Worm (Caenorhabditis elegans) whole organism, L4 larva: ENCODE results near the gene cest-25.

ENCODE experiments used
- F10B5.3 ChIP-seq: sonication (generic microtip); optimal IDR thresholded peaks from 2 replicates; lab custom pipeline; 2016; ENCODE audit warnings: mild to moderate bottlenecking, missing genetic modification characterization, missing compliant biosample characterization
- F44E2.7 ChIP-seq: fragments of 200-800 bp; sonication (Bioruptor generic); IDR thresholded peaks from 2 replicates; pipeline ENCODE4 v2.1.2; 2022; ENCODE audit warnings: missing genetic modification characterization, missing compliant biosample characterization
- T26A8.4 ChIP-seq: fragments of 200-800 bp; sonication (Bioruptor generic); IDR thresholded peaks from 2 replicates; pipeline ENCODE4 v1.3.6; 2022; ENCODE audit warnings: missing genetic modification characterization, missing compliant biosample characterization
- Y105C5A.15 ChIP-seq: fragments of 200-800 bp; sonication (Bioruptor generic); IDR thresholded peaks from 2 replicates; pipeline ENCODE4 v1.3.6; 2022; ENCODE audit warnings: missing genetic modification characterization, missing compliant biosample characterization
- Y5F2A.4 ChIP-seq: fragments of 200-800 bp; sonication (Bioruptor generic); optimal IDR thresholded peaks from 2 replicates; lab custom pipeline; 2018; ENCODE audit warnings: mild to moderate bottlenecking, missing genetic modification characterization, missing compliant biosample characterization
- aha-1 ChIP-seq: fragments of 150-350 bp; peaks from one replicate; lab custom pipeline; 2014; ENCODE audit warnings: missing biosample characterization, missing genetic modification characterization
- aly-2 ChIP-seq: sonication (generic microtip); optimal IDR thresholded peaks from 2 replicates; lab custom pipeline; 2018; ENCODE audit warnings: missing biosample characterization, missing genetic modification characterization
- attf-4 ChIP-seq: sonication (generic microtip); optimal IDR thresholded peaks from 3 replicates; lab custom pipeline; 2017; ENCODE audit warnings: missing biosample characterization, missing genetic modification characterization
- ceh-28 ChIP-seq: fragments of 150-350 bp; optimal IDR thresholded peaks from 2 replicates; lab custom pipeline; 2014; ENCODE audit warnings: missing biosample characterization, missing genetic modification reagents, missing genetic modification characterization
- ctbp-1 ChIP-seq: fragments of 200-800 bp; sonication (Bioruptor generic); IDR thresholded peaks from 2 replicates; pipeline ENCODE4 v1.3.6; 2022; ENCODE audit warnings: missing genetic modification reagents, missing genetic modification characterization, missing compliant biosample characterization
- daf-16 ChIP-seq, 3 experiments: sonication (generic microtip); optimal IDR thresholded peaks; 2 replicates each; lab custom pipeline; 2016 to 2017; ENCODE audit warnings: missing genetic modification characterization in 3 of 3, missing genetic modification reagents in 3 of 3, mild to moderate bottlenecking in 2 of 3, missing compliant biosample characterization in 2 of 3, missing biosample characterization in 1 of 3, moderate library complexity in 1 of 3
- dmd-6 ChIP-seq: fragments of 200-800 bp; sonication (Bioruptor generic); IDR thresholded peaks from 2 replicates; pipeline ENCODE4 v1.3.6; 2022; ENCODE audit warnings: missing genetic modification reagents, missing genetic modification characterization, missing compliant biosample characterization
- dpl-1 ChIP-seq: fragments of 150-350 bp; optimal IDR thresholded peaks from 2 replicates; lab custom pipeline; 2014; ENCODE audit warnings: missing biosample characterization, missing genetic modification reagents, missing genetic modification characterization
- dve-1 ChIP-seq: sonication (generic microtip); optimal IDR thresholded peaks from 2 replicates; lab custom pipeline; 2017; ENCODE audit warnings: antibody characterized with exemption, mild to moderate bottlenecking, missing genetic modification characterization, missing compliant biosample characterization; ENCODE audit not compliant: insufficient read depth
- egl-43 ChIP-seq: fragments of 200-800 bp; sonication (Bioruptor generic); IDR thresholded peaks from 2 replicates; pipeline ENCODE4 v1.3.6; 2022; ENCODE audit warnings: missing genetic modification reagents, missing genetic modification characterization, missing compliant biosample characterization
- fkh-10 ChIP-seq: fragments of 150-350 bp; optimal IDR thresholded peaks from 2 replicates; lab custom pipeline; 2014; ENCODE audit warnings: missing biosample characterization, missing genetic modification reagents, missing genetic modification characterization
- gei-8 ChIP-seq: fragments of 200-800 bp; sonication (Bioruptor generic); optimal IDR thresholded peaks from 2 replicates; lab custom pipeline; 2018; ENCODE audit warnings: mild to moderate bottlenecking, missing genetic modification characterization, missing compliant biosample characterization
- hlh-11 ChIP-seq: fragments of 200-800 bp; sonication (Bioruptor generic); optimal IDR thresholded peaks from 2 replicates; lab custom pipeline; 2018; ENCODE audit warnings: mild to moderate bottlenecking, missing genetic modification characterization, missing compliant biosample characterization
- hmg-1.1 ChIP-seq: fragments of 200-800 bp; sonication (Bioruptor generic); IDR thresholded peaks from 2 replicates; pipeline ENCODE4 v1.3.6; 2022; ENCODE audit warnings: missing genetic modification reagents, missing genetic modification characterization, missing compliant biosample characterization
- jun-1 ChIP-seq: fragments of 150-350 bp; optimal IDR thresholded peaks from 2 replicates; lab custom pipeline; 2014; ENCODE audit warnings: missing biosample characterization, missing genetic modification reagents, missing genetic modification characterization
- lim-7 ChIP-seq: fragments of 200-800 bp; sonication (Bioruptor generic); IDR thresholded peaks from 2 replicates; pipeline ENCODE4 v1.3.6; 2022; ENCODE audit warnings: missing genetic modification characterization, missing compliant biosample characterization
- lin-1 ChIP-seq: fragments of 200-800 bp; sonication (Bioruptor generic); IDR thresholded peaks from 2 replicates; pipeline ENCODE4 v1.3.6; 2022; ENCODE audit warnings: missing genetic modification reagents, missing genetic modification characterization, missing compliant biosample characterization
- lin-13 ChIP-seq: fragments of 150-350 bp; optimal IDR thresholded peaks from 2 replicates; lab custom pipeline; 2014; ENCODE audit warnings: missing biosample characterization, missing genetic modification reagents, missing genetic modification characterization
- lin-15B ChIP-seq: fragments of 150-350 bp; sonication (generic microtip); optimal IDR thresholded peaks from 3 replicates; lab custom pipeline; 2014; ENCODE audit warnings: missing biosample characterization, missing genetic modification characterization
- lin-38 ChIP-seq: fragments of 200-800 bp; sonication (Bioruptor generic); IDR thresholded peaks from 2 replicates; pipeline ENCODE4 v1.3.6; 2022; ENCODE audit warnings: missing genetic modification reagents, missing genetic modification characterization, missing compliant biosample characterization
- lsy-2 ChIP-seq, 2 experiments: fragments of 150-350 bp in 1 of 2; sonication (generic microtip) in 1 of 2; optimal IDR thresholded peaks; 2 replicates each; lab custom pipeline; 2014 to 2017; ENCODE audit warnings: missing biosample characterization in 2 of 2, missing genetic modification characterization in 2 of 2
- madf-9 ChIP-seq: fragments of 200-800 bp; sonication (Bioruptor generic); conservative IDR thresholded peaks from 2 replicates; pipeline ENCODE4 v1.3.6; 2022; ENCODE audit warnings: missing genetic modification reagents, missing genetic modification characterization, missing compliant biosample characterization
- mdl-1 ChIP-seq, 2 experiments: fragments of 150-350 bp in 1 of 2; sonication (generic microtip) in 1 of 2; optimal IDR thresholded peaks; 2 replicates each; lab custom pipeline; 2014 to 2017; ENCODE audit warnings: missing biosample characterization in 2 of 2, missing genetic modification characterization in 2 of 2
- mep-1 ChIP-seq: fragments of 150-350 bp; sonication (generic microtip); optimal IDR thresholded peaks from 3 replicates; lab custom pipeline; 2014; ENCODE audit warnings: missing biosample characterization, missing genetic modification characterization
- mxl-2 ChIP-seq: fragments of 200-800 bp; sonication (Bioruptor generic); conservative IDR thresholded peaks from 2 replicates; pipeline ENCODE4 v1.3.6; 2022; ENCODE audit warnings: missing genetic modification reagents, missing genetic modification characterization, missing compliant biosample characterization
- nhr-10 ChIP-seq: fragments of 150-350 bp; optimal IDR thresholded peaks from 2 replicates; lab custom pipeline; 2014; ENCODE audit warnings: missing biosample characterization, missing genetic modification characterization
- nhr-28 ChIP-seq: fragments of 150-350 bp; optimal IDR thresholded peaks from 2 replicates; lab custom pipeline; 2014; ENCODE audit warnings: missing biosample characterization, missing genetic modification characterization
- nhr-41 ChIP-seq: fragments of 200-800 bp; sonication (Bioruptor generic); IDR thresholded peaks from 2 replicates; pipeline ENCODE4 v1.3.6; 2022; ENCODE audit warnings: missing genetic modification reagents, missing genetic modification characterization, missing compliant biosample characterization
- nhr-42 ChIP-seq: fragments of 200-800 bp; sonication (Bioruptor generic); IDR thresholded peaks from 2 replicates; pipeline ENCODE4 v1.3.6; 2022; ENCODE audit warnings: missing genetic modification characterization, missing compliant biosample characterization
- nhr-48 ChIP-seq: sonication (generic microtip); optimal IDR thresholded peaks from 2 replicates; lab custom pipeline; 2016; ENCODE audit warnings: mild to moderate bottlenecking, missing genetic modification characterization, missing compliant biosample characterization
- nhr-77 ChIP-seq: fragments of 150-350 bp; optimal IDR thresholded peaks from 2 replicates; lab custom pipeline; 2014; ENCODE audit warnings: missing biosample characterization, missing genetic modification characterization
- pqm-1 ChIP-seq: sonication (generic microtip); optimal IDR thresholded peaks from 2 replicates; lab custom pipeline; 2017; ENCODE audit warnings: missing biosample characterization, missing genetic modification characterization
- sdz-12 ChIP-seq: fragments of 200-800 bp; sonication (Bioruptor generic); optimal IDR thresholded peaks from 2 replicates; lab custom pipeline; 2018; ENCODE audit warnings: mild to moderate bottlenecking, missing genetic modification characterization, missing compliant biosample characterization
- snpc-4 ChIP-seq: fragments of 150-350 bp; optimal IDR thresholded peaks from 2 replicates; lab custom pipeline; 2014; ENCODE audit warnings: missing biosample characterization, missing genetic modification characterization
- tag-97 ChIP-seq: fragments of 200-800 bp; sonication (Bioruptor generic); IDR thresholded peaks from 2 replicates; pipeline ENCODE4 v1.3.6; 2022; ENCODE audit warnings: missing genetic modification characterization, missing compliant biosample characterization
- tra-1 ChIP-seq: fragments of 200-800 bp; sonication (Bioruptor generic); IDR thresholded peaks from 2 replicates; pipeline ENCODE4 v1.3.6; 2022; ENCODE audit warnings: missing genetic modification reagents, missing genetic modification characterization, missing compliant biosample characterization
- zag-1 ChIP-seq: fragments of 150-350 bp; optimal IDR thresholded peaks from 2 replicates; lab custom pipeline; 2014; ENCODE audit warnings: missing biosample characterization, missing genetic modification characterization
- ztf-11 ChIP-seq: fragments of 150-350 bp; optimal IDR thresholded peaks from 2 replicates; lab custom pipeline; 2014; ENCODE audit warnings: missing biosample characterization, missing genetic modification characterization

cest-25 gene

DNA sequence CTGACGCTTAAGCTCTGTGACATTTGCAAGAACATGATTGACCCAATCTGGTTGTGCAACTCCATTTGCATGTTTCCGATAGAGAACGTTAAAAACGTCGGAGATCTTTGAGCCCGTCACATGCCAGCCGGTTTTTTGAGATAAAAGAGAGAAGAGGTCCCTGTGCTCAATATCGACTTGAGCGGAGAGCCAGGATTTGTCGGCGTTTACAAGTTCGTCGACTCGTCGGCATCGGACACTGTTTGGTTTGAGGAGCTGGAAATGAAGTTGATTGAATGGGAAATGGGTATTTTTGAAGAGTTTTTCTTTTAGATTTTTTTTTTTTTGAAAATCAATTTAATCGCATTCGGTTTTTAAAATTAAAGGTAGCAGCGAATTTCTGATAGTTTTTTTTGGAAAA is 18.8 kb upstream of the cest-25 start:
- TF ChIP-seq ceh-28 (tag; lab: Kevin White, UChicago) (no peak), aha-1 (tag; lab: Kevin White, UChicago) (peak; percentile 53), nhr-28 (tag; lab: Kevin White, UChicago) (no peak)

DNA sequence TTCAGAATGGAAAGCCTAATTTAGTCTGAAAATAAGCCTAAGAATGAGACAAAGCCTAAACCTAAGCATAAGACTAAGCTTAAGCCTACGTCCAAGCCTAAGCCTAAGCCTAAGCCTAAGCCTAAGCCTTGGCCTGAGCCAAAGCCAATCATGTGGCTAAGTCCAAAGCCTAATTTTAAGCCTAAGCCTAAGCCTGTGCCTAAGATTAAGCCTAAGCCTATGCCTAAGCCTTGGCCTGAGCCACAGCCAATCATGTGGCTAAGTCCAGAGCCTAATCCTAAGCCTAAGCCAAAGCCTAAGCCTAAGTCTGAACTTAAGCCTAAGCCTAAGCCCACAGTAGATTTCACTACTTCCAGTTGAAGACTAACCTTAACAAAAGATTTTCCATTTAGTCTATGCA is 18.1 kb upstream of the cest-25 start:
- TF ChIP-seq lim-7 (GFP tag; lab: Robert Waterston, UW) (no peak), ctbp-1 (GFP tag; lab: Robert Waterston, UW) (no peak), lin-38 (no peak), nhr-28 (tag; lab: Kevin White, UChicago) (no peak), fkh-10 (GFP tag; lab: Kevin White, UChicago) (no peak), attf-4 (tag; lab: Kevin White, UChicago) (no peak), nhr-10 (tag; lab: Kevin White, UChicago) (no peak), ztf-11 (no peak), F44E2.7 (GFP tag; lab: Robert Waterston, UW) (no peak), tag-97 (GFP tag; lab: Robert Waterston, UW) (no peak), F10B5.3 (tag; lab: Kevin White, UChicago) (no peak), nhr-77 (no peak), Y105C5A.15 (0 out of 2 replicates have a peak, but pooled peaks have one; percentile 34), T26A8.4 (GFP tag; lab: Robert Waterston, UW) (no peak), madf-9 (GFP tag; lab: Robert Waterston, UW) (0 out of 2 replicates have a peak, but pooled peaks have one; percentile 7), lin-13 (GFP tag; lab: Kevin White, UChicago) (no peak), nhr-41 (GFP tag; lab: Robert Waterston, UW) (no peak)

DNA sequence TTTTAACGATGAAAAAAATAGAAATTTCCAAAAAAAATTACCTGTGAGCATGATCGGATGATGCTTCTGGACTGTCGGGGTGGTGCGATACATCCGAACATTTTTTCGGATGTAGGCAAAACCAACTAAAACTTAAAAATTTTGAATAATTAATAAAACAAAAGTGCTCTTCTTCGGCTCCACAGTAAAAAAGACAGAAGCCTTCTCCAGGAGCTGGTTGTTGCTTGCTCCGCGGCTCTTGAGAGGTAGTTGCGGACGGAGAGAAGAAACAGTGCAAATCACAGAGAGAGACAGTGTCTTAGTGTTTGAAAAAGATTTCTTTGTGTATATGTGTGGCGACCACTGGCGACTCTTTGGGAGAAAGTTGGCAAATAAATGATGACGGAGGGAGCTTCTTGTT is 16.9 kb upstream of the cest-25 start, which contains the start of gene gldi-9:
TSS of gene gldi-9 (minus strand) at position 101 of the 400 bp plus-strand sequence.
- TF ChIP-seq egl-43 (no peak), mxl-2 (no peak), jun-1 (tag; lab: Kevin White, UChicago) (no peak), gei-8 (GFP tag; lab: Kevin White, UChicago) (no peak), Y5F2A.4 (GFP tag; lab: Kevin White, UChicago) (no peak), lin-38 (no peak), dpl-1 (GFP tag; lab: Kevin White, UChicago) (no peak), sdz-12 (GFP tag; lab: Kevin White, UChicago) (no peak)

DNA sequence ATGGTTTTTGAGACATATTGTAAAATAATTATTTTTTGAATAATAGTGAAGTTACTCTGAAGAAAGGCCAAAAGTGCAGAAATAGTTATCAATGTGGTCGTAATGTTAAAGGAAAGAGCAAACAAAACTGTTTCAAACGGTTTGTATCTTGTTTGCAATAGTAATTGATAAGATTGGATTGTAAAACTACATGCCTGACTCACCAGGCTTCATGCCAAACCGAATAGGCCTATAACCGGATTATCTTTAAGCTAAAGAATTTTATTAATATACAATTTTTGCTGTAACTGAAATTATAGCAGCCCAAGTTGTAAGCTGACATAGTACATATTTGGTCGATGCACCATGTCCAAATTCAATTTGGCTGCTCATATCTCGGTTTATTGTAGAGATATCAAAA is 7.2 kb upstream of the cest-25 start, which contains the start of gene Y71H2AM.14:
TSS of gene Y71H2AM.14 (minus strand) at position 101 of the 400 bp plus-strand sequence.
- TF ChIP-seq pqm-1 (tag; lab: Kevin White, UChicago) (peak; percentile 43), aly-2 (tag; lab: Kevin White, UChicago) (no peak)

DNA sequence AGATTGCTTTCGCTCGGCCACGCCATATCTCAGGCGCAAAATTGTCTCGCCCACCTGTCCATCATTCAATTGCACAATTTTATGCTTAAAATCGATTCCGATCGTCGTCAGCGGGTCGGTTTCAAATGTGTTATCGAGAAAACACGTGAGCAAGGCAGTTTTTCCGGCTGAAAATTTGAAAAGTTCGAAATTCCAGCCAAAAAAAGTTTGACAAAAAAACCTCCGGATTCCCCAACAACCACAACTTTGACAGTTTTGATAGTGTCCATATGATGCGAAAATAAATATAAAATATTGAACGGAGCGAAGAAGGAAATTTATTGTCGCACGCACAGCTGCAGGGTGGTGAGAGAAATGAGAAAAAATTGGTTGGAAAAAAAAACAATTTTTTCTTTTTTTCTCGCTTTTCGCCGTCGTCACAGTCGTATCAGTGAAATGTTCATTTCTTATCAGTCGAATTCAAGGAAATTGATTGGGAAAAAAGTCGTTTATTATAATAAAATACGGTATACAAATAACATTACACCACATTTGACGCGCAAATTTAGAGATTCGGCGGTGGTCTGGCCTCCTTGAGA is 5.6 kb downstream of the cest-25 start, which contains the start of gene Y71H2AM.12:
TSS of gene Y71H2AM.12 (minus strand) at position 486 of the 578 bp plus-strand sequence.
- TF ChIP-seq lsy-2 (tag; optimal IDR thresholded peaks at IDR 0.05; lab: Kevin White, UChicago) (no peak), daf-16 (GFP tag; optimal IDR thresholded peaks at IDR 0.05; lab: Kevin White, UChicago) (no peak), daf-16 (tag; optimal IDR thresholded peaks at IDR 0.05; lab: Kevin White, UChicago) (peak; percentile 25), lin-13 (GFP tag; lab: Kevin White, UChicago) (no peak), hmg-1.1 (GFP tag; lab: Robert Waterston, UW) (no peak), lin-1 (peak; percentile 6; the same call in 1 of the 2 replicates), nhr-42 (GFP tag; lab: Robert Waterston, UW) (no peak), pqm-1 (tag; lab: Kevin White, UChicago) (peak; percentile 34), hlh-11 (peak; percentile 61), dmd-6 (GFP tag; lab: Robert Waterston, UW) (peak; percentile 62), aha-1 (tag; lab: Kevin White, UChicago) (peak; percentile 35), nhr-48 (peak; percentile 12), mep-1 (tag; lab: Kevin White, UChicago) (no peak), dve-1 (tag; lab: Kevin White, UChicago) (peak; percentile 40), fkh-10 (GFP tag; lab: Kevin White, UChicago) (no peak), aly-2 (tag; lab: Kevin White, UChicago) (no peak), tra-1 (0 out of 2 replicates have a peak, but pooled peaks have one; percentile 55), nhr-28 (tag; lab: Kevin White, UChicago) (peak; percentile 30), snpc-4 (tag; lab: Kevin White, UChicago) (no peak), nhr-77 (peak; percentile 44), Y105C5A.15 (no peak), lin-15B (no peak), mdl-1 (tag; optimal IDR thresholded peaks at IDR 0.05; lab: Kevin White, UChicago) (no peak), F44E2.7 (GFP tag; lab: Robert Waterston, UW) (no peak), zag-1 (tag; lab: Kevin White, UChicago) (no peak)
